Fruit fly (Drosophila melanogaster) Kc167 (cell line): ENCODE measurements around the gene CG15547.

Source experiments
- Myc ChIP-seq: fragments of >200 bp; optimal IDR thresholded peaks from 2 replicates; lab custom pipeline; 2017; ENCODE audit warnings: missing external identifiers
- Sin3A ChIP-seq: fragments of >200 bp; optimal IDR thresholded peaks from 2 replicates; lab custom pipeline; 2018; ENCODE audit warnings: missing external identifiers
- h ChIP-seq: fragments of >200 bp; optimal IDR thresholded peaks from 3 replicates; lab custom pipeline; 2018; ENCODE audit warnings: missing external identifiers
- insv ChIP-seq: fragments of >200 bp; optimal IDR thresholded peaks from 3 replicates; lab custom pipeline; 2018; ENCODE audit warnings: missing external identifiers
- psq ChIP-seq: fragments of >200 bp; optimal IDR thresholded peaks from 2 replicates; lab custom pipeline; 2017; ENCODE audit warnings: missing external identifiers
- ttk ChIP-seq: sonication (Bioruptor generic); optimal IDR thresholded peaks from 2 replicates; lab custom pipeline; 2017; ENCODE audit warnings: missing external identifiers

Gene CG15547

dm6 chr3R:30855176-30855575, 28.1 kb downstream of the CG15547 start:
- TF ChIP-seq psq (lab: Kevin White, UChicago) (no peak), h (no peak), Sin3A (no peak)

- TF ChIP-seq h (no peak), Myc (lab: Kevin White, UChicago) (no peak), ttk (no peak), psq (lab: Kevin White, UChicago) (no peak), Sin3A (no peak), insv (lab: Kevin White, UChicago) (no peak)
Measured at dm6 chr3R:30851843-30852365, 31.4 kb downstream of the CG15547 start, which contains the start of gene tll. tll (plus strand) TSS chr3R:30852315.

- TF ChIP-seq psq (lab: Kevin White, UChicago): no peak
Measured at dm6 chr3R:30850460-30850859, 32.8 kb downstream of the CG15547 start.

dm6 chr3R:30849473-30850145, 33.7 kb downstream of the CG15547 start:
- TF ChIP-seq psq (lab: Kevin White, UChicago): no peak
- no peak for TF ChIP-seq ttk
- TF ChIP-seq Myc (lab: Kevin White, UChicago): no peak
- TF ChIP-seq insv (lab: Kevin White, UChicago): no peak
- TF ChIP-seq Sin3A: no peak
- TF ChIP-seq h: no peak

dm6 chr3R:30844436-30844835, 38.9 kb downstream of the CG15547 start:
- TF ChIP-seq Myc (lab: Kevin White, UChicago) (no peak), insv (lab: Kevin White, UChicago) (no peak), h (no peak), Sin3A (no peak), ttk (no peak), psq (lab: Kevin White, UChicago) (no peak)

dm6 chr3R:30843709-30844108, 39.6 kb downstream of the CG15547 start:
- TF ChIP-seq h (no peak), psq (lab: Kevin White, UChicago) (no peak), insv (lab: Kevin White, UChicago) (no peak), ttk (no peak), Myc (lab: Kevin White, UChicago) (no peak)

dm6 chr3R:30842639-30843476, 40.4 kb downstream of the CG15547 start:
- TF ChIP-seq Myc (lab: Kevin White, UChicago) (no peak), ttk (no peak), h (no peak), psq (lab: Kevin White, UChicago) (no peak), Sin3A (no peak), insv (lab: Kevin White, UChicago) (no peak)

- no peak for TF ChIP-seq insv (lab: Kevin White, UChicago)
- no peak for TF ChIP-seq Myc (lab: Kevin White, UChicago)
- no peak for TF ChIP-seq Sin3A
- no peak for TF ChIP-seq psq (lab: Kevin White, UChicago)
- no peak for TF ChIP-seq ttk
- no peak for TF ChIP-seq h
Measured at dm6 chr3R:30842199-30842598, 41.1 kb downstream of the CG15547 start.

- no peak for TF ChIP-seq h
- no peak for TF ChIP-seq psq (lab: Kevin White, UChicago)
- no peak for TF ChIP-seq insv (lab: Kevin White, UChicago)
- no peak for TF ChIP-seq Sin3A
- no peak for TF ChIP-seq ttk
- no peak for TF ChIP-seq Myc (lab: Kevin White, UChicago)
Measured at dm6 chr3R:30840741-30841140, 42.6 kb downstream of the CG15547 start.

- no peak for TF ChIP-seq ttk
Measured at dm6 chr3R:30833078-30833477, 50.2 kb downstream of the CG15547 start.

- TF ChIP-seq ttk (no peak), h (no peak), Myc (lab: Kevin White, UChicago) (no peak), Sin3A (no peak), insv (lab: Kevin White, UChicago) (no peak), psq (lab: Kevin White, UChicago) (no peak)
Measured at dm6 chr3R:30832130-30832529, 51.2 kb downstream of the CG15547 start.
